Worm (Caenorhabditis elegans) whole organism, late embryonic: ENCODE results near the gene F07H5.10.

ENCODE experiments used
- C08G9.2 ChIP-seq: sonication (generic microtip); optimal IDR thresholded peaks from 2 replicates; lab custom pipeline; 2016; ENCODE audit warnings: mild to moderate bottlenecking, missing genetic modification characterization, moderate library complexity, missing compliant biosample characterization
- T23F11.4 ChIP-seq: fragments of 200-800 bp; sonication (Bioruptor generic); optimal IDR thresholded peaks from 2 replicates; lab custom pipeline; 2018; ENCODE audit warnings: mild to moderate bottlenecking, missing genetic modification characterization, missing compliant biosample characterization
- Y22D7AL.16 ChIP-seq: sonication (generic microtip); optimal IDR thresholded peaks from 2 replicates; lab custom pipeline; 2016; ENCODE audit warnings: missing genetic modification characterization, missing compliant biosample characterization
- ahr-1 ChIP-seq: sonication (generic microtip); optimal IDR thresholded peaks from 2 replicates; lab custom pipeline; 2016; ENCODE audit warnings: missing genetic modification characterization, missing compliant biosample characterization
- ama-1 ChIP-seq: fragments of 150-350 bp; optimal IDR thresholded peaks from 2 replicates; lab custom pipeline; 2014
- ceh-14 ChIP-seq: sonication (generic microtip); optimal IDR thresholded peaks from 2 replicates; lab custom pipeline; 2016; ENCODE audit warnings: missing genotype, missing genetic modification characterization, missing compliant biosample characterization
- ceh-22 ChIP-seq: sonication (generic microtip); optimal IDR thresholded peaks from 2 replicates; lab custom pipeline; 2017; ENCODE audit warnings: missing biosample characterization, missing genetic modification characterization
- ceh-24 ChIP-seq: sonication (generic microtip); optimal IDR thresholded peaks from 2 replicates; lab custom pipeline; 2016; ENCODE audit warnings: mild to moderate bottlenecking, missing genetic modification characterization, missing compliant biosample characterization
- ceh-6 ChIP-seq: fragments of 200-800 bp; sonication (Bioruptor generic); optimal IDR thresholded peaks from 2 replicates; lab custom pipeline; 2018; ENCODE audit warnings: mild to moderate bottlenecking, missing genetic modification characterization, missing compliant biosample characterization
- ceh-9 ChIP-seq: sonication (generic microtip); optimal IDR thresholded peaks from 2 replicates; lab custom pipeline; 2016; ENCODE audit warnings: mild to moderate bottlenecking, missing genetic modification characterization, inconsistent platforms, missing compliant biosample characterization
- che-1 ChIP-seq: sonication (generic microtip); optimal IDR thresholded peaks from 2 replicates; lab custom pipeline; 2016; ENCODE audit warnings: mild to moderate bottlenecking, missing genetic modification characterization, missing compliant biosample characterization
- elt-4 ChIP-seq: sonication (generic microtip); optimal IDR thresholded peaks from 2 replicates; lab custom pipeline; 2016; ENCODE audit warnings: missing genetic modification characterization, missing compliant biosample characterization
- eyg-1 ChIP-seq: sonication (generic microtip); optimal IDR thresholded peaks from 2 replicates; lab custom pipeline; 2016; ENCODE audit warnings: missing genotype, missing genetic modification characterization, missing compliant biosample characterization
- fkh-10 ChIP-seq: fragments of 150-350 bp; optimal IDR thresholded peaks from 2 replicates; lab custom pipeline; 2014; ENCODE audit warnings: missing biosample characterization, missing genetic modification reagents, missing genetic modification characterization
- fkh-6 ChIP-seq: sonication (generic microtip); optimal IDR thresholded peaks from 2 replicates; lab custom pipeline; 2016; ENCODE audit warnings: missing genetic modification characterization, missing compliant biosample characterization
- gmeb-2 ChIP-seq: sonication (generic microtip); optimal IDR thresholded peaks from 2 replicates; lab custom pipeline; 2016; ENCODE audit warnings: missing genetic modification characterization, inconsistent platforms, missing compliant biosample characterization
- hlh-15 ChIP-seq: sonication (generic microtip); optimal IDR thresholded peaks from 2 replicates; lab custom pipeline; 2016; ENCODE audit warnings: missing genetic modification characterization, missing compliant biosample characterization
- hlh-30 ChIP-seq: sonication (generic microtip); optimal IDR thresholded peaks from 2 replicates; lab custom pipeline; 2017; ENCODE audit warnings: antibody characterized with exemption, missing genetic modification characterization, missing compliant biosample characterization; ENCODE audit not compliant: insufficient read depth
- hlh-6 ChIP-seq: sonication (generic microtip); optimal IDR thresholded peaks from 2 replicates; lab custom pipeline; 2016; ENCODE audit warnings: missing genotype, missing genetic modification characterization, missing compliant biosample characterization
- hlh-8 ChIP-seq: sonication (generic microtip); optimal IDR thresholded peaks from 2 replicates; lab custom pipeline; 2016; ENCODE audit warnings: missing genotype, missing genetic modification characterization, missing compliant biosample characterization
- mec-3 ChIP-seq: sonication (generic microtip); optimal IDR thresholded peaks from 2 replicates; lab custom pipeline; 2016; ENCODE audit warnings: borderline replicate concordance, missing genetic modification characterization, missing compliant biosample characterization
- nfya-1 ChIP-seq: sonication (generic microtip); optimal IDR thresholded peaks from 2 replicates; lab custom pipeline; 2017; ENCODE audit warnings: missing genetic modification characterization, mild to moderate bottlenecking, missing compliant biosample characterization, antibody characterized with exemption, moderate library complexity
- nhr-11 ChIP-seq: fragments of 150-350 bp; optimal IDR thresholded peaks from 2 replicates; lab custom pipeline; 2014; ENCODE audit warnings: missing biosample characterization, missing genetic modification characterization
- nhr-232 ChIP-seq: sonication (generic microtip); optimal IDR thresholded peaks from 2 replicates; lab custom pipeline; 2016; ENCODE audit warnings: missing genetic modification characterization, missing compliant biosample characterization
- npax-4 ChIP-seq: sonication (generic microtip); optimal IDR thresholded peaks from 2 replicates; lab custom pipeline; 2016; ENCODE audit warnings: missing genetic modification characterization, missing compliant biosample characterization
- pag-3 ChIP-seq: sonication (generic microtip); optimal IDR thresholded peaks from 2 replicates; lab custom pipeline; 2016; ENCODE audit warnings: missing compliant biosample characterization, missing genetic modification characterization, borderline replicate concordance
- pax-1 ChIP-seq: fragments of 150-350 bp; optimal IDR thresholded peaks from 2 replicates; lab custom pipeline; 2014; ENCODE audit warnings: missing biosample characterization, missing genetic modification characterization
- pha-4 ChIP-seq: fragments of 150-350 bp; optimal IDR thresholded peaks from 2 replicates; lab custom pipeline; 2018; ENCODE audit warnings: missing biosample characterization, missing genetic modification reagents, missing genetic modification characterization
- pros-1 ChIP-seq: fragments of 150-350 bp; optimal IDR thresholded peaks from 2 replicates; lab custom pipeline; 2014; ENCODE audit warnings: missing biosample characterization, missing genetic modification reagents, missing genetic modification characterization
- ref-2 ChIP-seq: sonication (generic microtip); optimal IDR thresholded peaks from 2 replicates; lab custom pipeline; 2016; ENCODE audit warnings: missing genetic modification characterization, missing compliant biosample characterization
- rnt-1 ChIP-seq: sonication (generic microtip); optimal IDR thresholded peaks from 2 replicates; lab custom pipeline; 2016; ENCODE audit warnings: missing genetic modification characterization, missing compliant biosample characterization
- sdc-2 ChIP-seq: sonication (generic microtip); optimal IDR thresholded peaks from 2 replicates; lab custom pipeline; 2016; ENCODE audit warnings: missing genotype, missing genetic modification characterization, missing compliant biosample characterization
- sox-4 ChIP-seq: sonication (generic microtip); optimal IDR thresholded peaks from 2 replicates; lab custom pipeline; 2017; ENCODE audit warnings: mild to moderate bottlenecking, missing genetic modification characterization, inconsistent platforms, missing compliant biosample characterization
- syd-9 ChIP-seq: sonication (generic microtip); optimal IDR thresholded peaks from 2 replicates; lab custom pipeline; 2016; ENCODE audit warnings: mild to moderate bottlenecking, missing genetic modification characterization, moderate library complexity, missing compliant biosample characterization
- tbx-7 ChIP-seq: sonication (generic microtip); optimal IDR thresholded peaks from 2 replicates; lab custom pipeline; 2016; ENCODE audit warnings: missing genotype, missing genetic modification characterization, missing compliant biosample characterization
- unc-3 ChIP-seq, 2 experiments: fragments of 200-800 bp in 1 of 2; sonication (Bioruptor generic) in 1 of 2; sonication (generic microtip) in 1 of 2; conservative IDR thresholded peaks in 1 of 2; optimal IDR thresholded peaks in 1 of 2; 2 replicates each; pipeline versions ENCODE4 v1.3.6 to Lab custom; 2016 to 2022; ENCODE audit warnings: missing compliant biosample characterization in 2 of 2, missing genetic modification characterization in 2 of 2, missing genetic modification reagents in 1 of 2
- unc-42 ChIP-seq: sonication (generic microtip); optimal IDR thresholded peaks from 2 replicates; lab custom pipeline; 2016; ENCODE audit warnings: missing genotype, missing genetic modification characterization, missing compliant biosample characterization
- zip-5 ChIP-seq: sonication (generic microtip); optimal IDR thresholded peaks from 2 replicates; lab custom pipeline; 2016; ENCODE audit warnings: missing genetic modification characterization, missing compliant biosample characterization

Gene F07H5.10

DNA sequence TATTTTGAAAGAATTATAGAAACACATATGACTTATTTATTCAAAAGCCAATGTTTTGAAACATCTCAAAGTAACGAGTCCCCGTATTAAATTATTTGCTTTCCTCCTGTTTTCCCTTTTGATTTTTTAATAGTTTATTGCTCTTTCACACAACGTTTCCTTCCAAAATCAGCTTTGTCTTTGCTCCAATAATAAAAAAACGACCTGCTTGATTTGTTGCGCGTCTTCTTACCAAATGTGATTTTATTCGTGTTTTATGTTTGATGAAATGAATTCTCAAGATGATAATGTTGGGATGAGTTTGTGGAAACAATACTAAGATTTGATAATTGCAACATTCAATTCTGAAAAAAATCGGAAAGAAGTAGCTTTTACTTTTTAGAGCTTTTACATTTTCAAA is 4.0 kb upstream of the F07H5.10 start:
- TF ChIP-seq unc-3 (GFP tag; conservative IDR thresholded peaks at IDR 0.05; lab: Robert Waterston, UW) (no peak), unc-3 (tag; optimal IDR thresholded peaks at IDR 0.05; lab: Kevin White, UChicago) (no peak), nfya-1 (tag; lab: Kevin White, UChicago) (no peak), T23F11.4 (GFP tag; lab: Kevin White, UChicago) (no peak)

DNA sequence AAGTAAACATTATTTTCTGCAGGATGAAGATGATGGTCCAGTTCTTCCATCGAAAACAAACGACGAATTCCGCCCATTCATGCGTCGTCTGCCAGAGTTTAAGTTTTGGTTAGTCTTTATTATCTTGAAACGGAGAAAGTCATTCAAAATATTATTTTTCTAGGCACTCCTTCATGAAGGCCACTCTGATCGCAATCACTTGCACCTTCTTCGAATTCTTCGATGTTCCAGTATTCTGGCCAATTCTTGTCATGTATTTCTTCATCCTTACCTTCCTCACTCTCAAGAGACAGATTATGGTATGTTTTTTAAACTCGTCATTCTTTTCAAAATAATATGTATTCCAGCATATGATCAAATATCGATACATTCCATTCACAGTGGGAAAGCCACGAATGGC is 3.4 kb upstream of the F07H5.10 start:
- TF ChIP-seq mec-3 (tag; lab: Kevin White, UChicago): no peak
- no peak for TF ChIP-seq gmeb-2
- no peak for TF ChIP-seq C08G9.2 (tag; lab: Kevin White, UChicago)
- TF ChIP-seq pax-1 (tag; lab: Kevin White, UChicago): no peak
- TF ChIP-seq fkh-10 (GFP tag; lab: Kevin White, UChicago): no peak
- no peak for TF ChIP-seq ceh-9
- TF ChIP-seq eyg-1 (tag; lab: Kevin White, UChicago): no peak
- TF ChIP-seq Y22D7AL.16 (tag; lab: Kevin White, UChicago): no peak
- TF ChIP-seq sox-4 (tag; lab: Kevin White, UChicago): no peak
- no peak for TF ChIP-seq rnt-1 (tag; lab: Kevin White, UChicago)
- no peak for TF ChIP-seq hlh-15 (tag; lab: Kevin White, UChicago)
- no peak for TF ChIP-seq fkh-6 (tag; lab: Kevin White, UChicago)
- TF ChIP-seq ceh-6: no peak
- TF ChIP-seq elt-4 (tag; lab: Kevin White, UChicago): no peak
- TF ChIP-seq hlh-6: no peak
- TF ChIP-seq pag-3: no peak
- no peak for TF ChIP-seq npax-4 (tag; lab: Kevin White, UChicago)

DNA sequence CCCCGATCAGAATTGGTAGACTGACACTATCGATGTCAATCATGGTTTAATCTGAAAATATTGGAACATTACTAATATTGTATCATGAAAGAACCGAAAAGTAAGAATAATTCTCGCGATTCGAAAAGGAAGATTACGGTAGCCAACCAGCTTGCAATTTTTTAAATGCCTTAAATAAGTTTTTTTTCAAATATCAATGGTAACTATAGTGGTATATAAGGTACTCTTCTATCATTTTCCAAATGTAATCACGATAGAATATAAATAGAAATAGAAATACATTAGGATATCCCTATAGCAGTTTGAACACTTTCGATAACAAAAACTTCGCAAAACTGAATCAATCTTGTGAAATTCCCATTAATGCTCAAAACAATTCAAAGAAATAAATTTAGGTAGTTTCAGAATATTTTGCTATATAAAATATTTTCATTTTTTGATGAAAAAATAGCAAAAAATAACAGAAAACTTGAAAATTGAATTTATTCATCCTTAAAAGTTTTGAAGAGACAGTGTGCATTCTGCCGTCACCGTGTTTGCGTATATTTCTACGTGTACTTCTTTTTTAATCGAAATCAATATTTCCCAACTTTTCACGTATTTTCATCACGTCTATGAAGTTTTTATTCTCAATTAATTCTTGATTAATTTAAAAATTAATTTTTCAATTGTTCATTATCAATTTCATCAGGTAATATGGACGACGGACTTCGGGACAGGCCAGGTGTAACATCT is 2.5 kb upstream of the F07H5.10 start, which contains the start of the genes F46C5.9 and rer-1:
TSS of gene F46C5.9 (minus strand) at position 51 of the 735 bp plus-strand sequence.
TSS of gene rer-1 (plus strand) at position 692 of the 735 bp plus-strand sequence.
- TF ChIP-seq che-1 (tag; lab: Kevin White, UChicago): no peak
- no peak for TF ChIP-seq pha-4 (tag; lab: Kevin White, UChicago)
- TF ChIP-seq nhr-232 (tag; lab: Kevin White, UChicago): no peak
- TF ChIP-seq syd-9 (tag; lab: Kevin White, UChicago): no peak
- TF ChIP-seq unc-42 (tag; lab: Kevin White, UChicago): peak; percentile 17
- TF ChIP-seq ceh-14 (tag; lab: Kevin White, UChicago): peak; percentile 37
- no peak for TF ChIP-seq ceh-22 (tag; lab: Kevin White, UChicago)
- no peak for TF ChIP-seq ref-2 (tag; lab: Kevin White, UChicago)

DNA sequence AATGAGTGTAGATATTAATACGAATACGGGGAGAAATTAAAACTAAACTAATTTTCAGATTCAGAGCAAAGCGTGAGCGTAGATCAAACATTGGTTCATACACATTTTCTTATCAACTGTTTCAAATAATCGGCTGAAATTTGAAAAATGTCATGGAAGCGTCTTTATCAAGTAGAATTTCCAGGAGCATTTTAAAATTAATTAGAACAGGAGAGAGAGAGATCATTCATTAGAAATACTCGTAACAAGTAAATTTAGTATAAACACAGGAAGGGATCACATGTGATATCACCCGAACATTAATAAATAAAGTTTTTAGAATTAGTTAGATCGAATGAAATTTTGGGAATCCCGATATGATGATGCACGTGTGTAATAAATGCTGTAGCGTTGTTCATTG is 1.5 kb downstream of the F07H5.10 start, which contains the start of gene pho-13:
TSS of gene pho-13 (minus strand) at position 101 of the 400 bp plus-strand sequence.
- no peak for TF ChIP-seq hlh-8 (tag; lab: Kevin White, UChicago)
- no peak for TF ChIP-seq ceh-24 (tag; lab: Kevin White, UChicago)
- TF ChIP-seq pha-4 (tag; lab: Kevin White, UChicago): no peak
- TF ChIP-seq hlh-30 (tag; lab: Kevin White, UChicago): no peak
- no peak for TF ChIP-seq tbx-7 (tag; lab: Kevin White, UChicago)
- TF ChIP-seq nhr-232 (tag; lab: Kevin White, UChicago): no peak
- TF ChIP-seq zip-5 (tag; lab: Kevin White, UChicago): no peak
- TF ChIP-seq mec-3 (tag; lab: Kevin White, UChicago): no peak
- no peak for TF ChIP-seq ama-1 (lab: Kevin White, UChicago)
- no peak for TF ChIP-seq unc-42 (tag; lab: Kevin White, UChicago)
- TF ChIP-seq pros-1 (tag; lab: Kevin White, UChicago): no peak
- no peak for TF ChIP-seq gmeb-2
- no peak for TF ChIP-seq nhr-11 (tag; lab: Kevin White, UChicago)
- TF ChIP-seq fkh-6 (tag; lab: Kevin White, UChicago): no peak
- no peak for TF ChIP-seq ceh-22 (tag; lab: Kevin White, UChicago)
- no peak for TF ChIP-seq ahr-1 (tag; lab: Kevin White, UChicago)
- no peak for TF ChIP-seq ceh-6
- no peak for TF ChIP-seq sdc-2 (tag; lab: Kevin White, UChicago)
